Fruit fly (Drosophila melanogaster): ENCODE measurements around the gene CG34277.

The CG34277 gene

DNA sequence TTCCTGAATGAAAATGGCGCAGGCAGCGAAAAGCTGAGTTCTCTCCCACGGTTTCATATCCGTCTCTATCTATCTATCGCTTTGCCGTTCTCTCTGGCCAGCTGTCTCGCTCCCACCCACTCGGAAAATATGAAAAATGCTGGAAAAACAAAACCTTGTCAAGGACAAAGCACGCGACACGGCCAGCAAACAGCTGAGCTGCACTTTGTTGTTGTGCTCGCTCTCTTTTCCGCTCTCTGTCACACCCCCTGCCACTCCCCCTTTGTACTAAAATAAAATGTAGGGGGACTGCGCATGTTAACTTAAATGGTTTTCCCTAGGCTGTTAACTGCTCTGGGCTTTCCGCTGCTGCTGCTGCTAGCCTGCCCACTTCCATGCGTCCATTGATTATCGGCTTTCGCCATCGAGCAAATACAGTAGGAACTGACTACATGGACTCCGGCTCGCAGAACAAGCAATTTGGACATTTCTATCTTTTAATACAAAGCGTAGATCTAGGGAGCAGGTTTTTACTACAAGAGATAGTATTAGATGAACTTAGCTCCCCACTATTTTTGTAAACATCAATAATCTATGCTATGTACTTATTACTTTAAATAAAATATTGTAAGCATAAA is 22.5 kb upstream of the CG34277 start:
- no peak for TF ChIP-seq Hr83 (GFP tag; optimal IDR thresholded peaks at IDR 0.05; ENCODE audit: poor library complexity, severe bottlenecking)
- TF ChIP-seq HLH106 (tag; optimal IDR thresholded peaks at IDR 0.05), result no peak
- no peak for TF ChIP-seq sage (GFP tag; optimal IDR thresholded peaks at IDR 0.05)
- no peak for TF ChIP-seq jim (GFP tag; optimal IDR thresholded peaks at IDR 0.05)
- no peak for TF ChIP-seq dmrt93B (GFP tag; optimal IDR thresholded peaks at IDR 0.05)
- no peak for TF ChIP-seq sv (GFP tag; optimal IDR thresholded peaks at IDR 0.05)
- TF ChIP-seq lola (GFP tag; optimal IDR thresholded peaks at IDR 0.05), result no peak
- no peak for TF ChIP-seq OdsH (GFP tag; optimal IDR thresholded peaks at IDR 0.05)

- TF ChIP-seq HLH106 (tag; optimal IDR thresholded peaks at IDR 0.05), result no peak
- TF ChIP-seq CrebA (GFP tag; optimal IDR thresholded peaks at IDR 0.05; ENCODE audit: borderline replicate concordance), result no peak
These were observed 18.9 kb upstream of the CG34277 start, which contains the start of gene mtd for dm6 chr3R:5350393-5350972. Gene mtd, minus strand, starts transcription at chr3R:5350443.

DNA sequence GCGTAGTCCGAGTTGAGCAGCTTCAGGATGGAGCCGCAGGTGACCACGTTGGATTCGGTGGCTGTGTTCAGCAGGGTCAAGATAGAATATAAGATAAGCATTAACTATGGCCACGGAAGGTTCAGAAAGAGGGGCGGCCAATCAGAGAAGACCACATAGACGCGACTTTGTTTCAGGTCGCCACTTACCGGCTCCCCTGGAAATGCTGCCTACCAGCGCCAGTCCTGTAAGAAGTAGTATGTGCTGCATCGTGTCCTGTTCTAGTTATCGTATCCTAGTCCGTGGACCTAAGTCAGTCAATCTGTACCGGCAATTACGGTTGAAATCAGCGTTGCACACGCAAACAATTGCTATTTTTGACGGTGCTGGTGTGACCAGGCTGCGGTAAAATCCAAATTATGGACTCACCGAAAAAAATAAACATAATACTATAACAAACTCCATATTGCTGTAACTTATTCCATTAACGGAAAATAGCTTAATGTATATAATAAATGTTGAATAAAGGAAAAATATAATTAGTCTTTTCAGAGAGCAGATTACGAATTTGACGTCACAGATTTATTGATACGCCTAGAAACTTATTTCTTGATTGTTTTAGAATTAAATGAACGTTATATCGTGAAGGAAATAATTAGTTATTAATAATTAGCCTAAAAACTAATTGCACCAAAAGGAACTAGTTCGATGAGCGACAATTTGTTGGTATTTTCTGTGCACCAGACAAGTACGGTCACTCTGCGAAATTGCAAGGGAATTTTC is 14.8 kb upstream of the CG34277 start, which contains the start of the genes CG11999 and CG1161:
Gene CG11999 (minus strand): TSS at position 375 of the 762 bp plus-strand sequence.
Gene CG1161 (plus strand): TSS at position 720 of the 762 bp plus-strand sequence.
- no peak for TF ChIP-seq Hr83 (GFP tag; optimal IDR thresholded peaks at IDR 0.05; ENCODE audit: poor library complexity, severe bottlenecking)
- TF ChIP-seq Rel (GFP tag; optimal IDR thresholded peaks at IDR 0.05), result no peak
- TF ChIP-seq Rel (tag; optimal IDR thresholded peaks at IDR 0.05), result peak; percentile 77
- TF ChIP-seq sv (GFP tag; optimal IDR thresholded peaks at IDR 0.05), result no peak
- TF ChIP-seq Sp1 (GFP tag; optimal IDR thresholded peaks at IDR 0.05), result no peak
- no peak for TF ChIP-seq CG9705 (GFP tag; optimal IDR thresholded peaks at IDR 0.05)
- no peak for TF ChIP-seq brk (GFP tag; optimal IDR thresholded peaks at IDR 0.05)
- TF ChIP-seq CrebA (GFP tag; optimal IDR thresholded peaks at IDR 0.05; ENCODE audit: borderline replicate concordance), result no peak
- TF ChIP-seq Hr78 (GFP tag; optimal IDR thresholded peaks at IDR 0.05), result no peak
- TF ChIP-seq h (GFP tag; optimal IDR thresholded peaks at IDR 0.05), result peak; percentile 6
- TF ChIP-seq foxo (GFP tag; optimal IDR thresholded peaks at IDR 0.05), result peak in 1 of 2 experiments; percentile 33
- TF ChIP-seq dmrt93B (GFP tag; optimal IDR thresholded peaks at IDR 0.05), result no peak
- TF ChIP-seq psq (GFP tag; optimal IDR thresholded peaks at IDR 0.05), result no peak
- TF ChIP-seq lola (GFP tag; optimal IDR thresholded peaks at IDR 0.05), result no peak
- no peak for TF ChIP-seq Dif (GFP tag; optimal IDR thresholded peaks at IDR 0.05; ENCODE audit: partially characterized antibody)
- no peak for TF ChIP-seq Dfd (GFP tag; optimal IDR thresholded peaks at IDR 0.05)
- no peak for TF ChIP-seq pan (optimal IDR thresholded peaks at IDR 0.05)
- no peak for TF ChIP-seq dl (GFP tag; optimal IDR thresholded peaks at IDR 0.05; ENCODE audit: insufficient read depth in 1 of 2, partially characterized antibody in 2 of 2)
- no peak for TF ChIP-seq Hnf4 (GFP tag; optimal IDR thresholded peaks at IDR 0.05)
- peak; percentile 12 for TF ChIP-seq OdsH (GFP tag; optimal IDR thresholded peaks at IDR 0.05)
- TF ChIP-seq HLH106 (tag; optimal IDR thresholded peaks at IDR 0.05), result no peak
- TF ChIP-seq N (GFP tag; optimal IDR thresholded peaks at IDR 0.05), result no peak
- TF ChIP-seq Vsx2 (GFP tag; optimal IDR thresholded peaks at IDR 0.05; ENCODE audit: partially characterized antibody), result peak; percentile 69
- TF ChIP-seq tai (GFP tag; optimal IDR thresholded peaks at IDR 0.05), result no peak
- peak; percentile 16 for TF ChIP-seq rgr (GFP tag; optimal IDR thresholded peaks at IDR 0.05)
- TF ChIP-seq usp (GFP tag; optimal IDR thresholded peaks at IDR 0.05), result no peak
- no peak for TF ChIP-seq ey (GFP tag; optimal IDR thresholded peaks at IDR 0.05)
- TF ChIP-seq jim (GFP tag; optimal IDR thresholded peaks at IDR 0.05), result no peak
- peak; percentile 49 for TF ChIP-seq woc (GFP tag; optimal IDR thresholded peaks at IDR 0.05)
- no peak for TF ChIP-seq sage (GFP tag; optimal IDR thresholded peaks at IDR 0.05)
- no peak for TF ChIP-seq GATAd (GFP tag; optimal IDR thresholded peaks at IDR 0.05)
- no peak for TF ChIP-seq Abd-B (GFP tag; optimal IDR thresholded peaks at IDR 0.05)
- TF ChIP-seq fru (GFP tag; optimal IDR thresholded peaks at IDR 0.05), result peak; percentile 11

Data from whole organism, wandering third instar larva.